Worm (Caenorhabditis elegans) whole organism, L1 larva: ENCODE results near the gene F14H3.5.

Experiments used
- C16A3.4 ChIP-seq: fragments of 150-350 bp; optimal IDR thresholded peaks from 2 replicates; lab custom pipeline; 2014; ENCODE audit warnings: missing biosample characterization, missing genetic modification characterization
- F16B12.6 ChIP-seq: fragments of 150-350 bp; optimal IDR thresholded peaks from 2 replicates; lab custom pipeline; 2014; ENCODE audit warnings: missing biosample characterization, missing genetic modification characterization
- Y116A8C.19 ChIP-seq: sonication (generic microtip); optimal IDR thresholded peaks from 2 replicates; lab custom pipeline; 2016; ENCODE audit warnings: missing compliant biosample characterization, missing genetic modification characterization, borderline replicate concordance
- blmp-1 ChIP-seq: fragments of 150-350 bp; optimal IDR thresholded peaks from 2 replicates; lab custom pipeline; 2014; ENCODE audit warnings: missing biosample characterization, missing genetic modification characterization
- ceh-82 ChIP-seq, 3 experiments: fragments of 150-350 bp in 1 of 3; sonication (generic microtip) in 2 of 3; optimal IDR thresholded peaks; 2 replicates each; lab custom pipeline; 2014 to 2017; ENCODE audit warnings: missing biosample characterization in 3 of 3, missing genetic modification characterization in 3 of 3
- ceh-88 ChIP-seq: fragments of 200-800 bp; sonication (Bioruptor generic); IDR thresholded peaks from 2 replicates; pipeline ENCODE4 v1.3.6; 2022; ENCODE audit warnings: missing genetic modification characterization, missing compliant biosample characterization
- ces-1 ChIP-seq: fragments of 150-350 bp; optimal IDR thresholded peaks from 2 replicates; lab custom pipeline; 2014; ENCODE audit warnings: missing biosample characterization, missing genetic modification reagents, missing genetic modification characterization
- dpl-1 ChIP-seq, 3 experiments: fragments of 150-350 bp in 2 of 3; sonication (generic microtip) in 1 of 3; optimal IDR thresholded peaks; 2 replicates each; lab custom pipeline; 2014 to 2017; ENCODE audit warnings: missing biosample characterization in 3 of 3, missing genetic modification characterization in 3 of 3, missing genetic modification reagents in 3 of 3
- efl-1 ChIP-seq, 4 experiments: fragments of 150-350 bp; optimal IDR thresholded peaks in 3 of 4; peaks in 1 of 4; 1 replicate in 1 of 4; 2 replicates in 3 of 4; lab custom pipeline; 2014; ENCODE audit warnings: missing biosample characterization in 2 of 4, missing genetic modification characterization in 2 of 4, missing genetic modification reagents in 2 of 4
- efl-3 ChIP-seq: fragments of 200-800 bp; sonication (Bioruptor generic); optimal IDR thresholded peaks from 2 replicates; lab custom pipeline; 2018; ENCODE audit warnings: mild to moderate bottlenecking, missing genetic modification characterization, missing compliant biosample characterization
- egl-27 ChIP-seq, 2 experiments: fragments of 150-350 bp in 1 of 2; sonication (generic microtip); optimal IDR thresholded peaks; 3 replicates each; lab custom pipeline; 2017 to 2018; ENCODE audit warnings: missing biosample characterization in 2 of 2, missing genetic modification characterization in 2 of 2, missing genetic modification reagents in 2 of 2
- elt-2 ChIP-seq: sonication (generic microtip); optimal IDR thresholded peaks from 2 replicates; lab custom pipeline; 2016; ENCODE audit warnings: missing genetic modification characterization, mild to moderate bottlenecking, inconsistent platforms, missing compliant biosample characterization, missing genetic modification reagents
- elt-3 ChIP-seq, 6 experiments: fragments of 150-350 bp in 1 of 6; sonication (generic microtip); optimal IDR thresholded peaks; 2 replicates each; lab custom pipeline; 2017 to 2018; ENCODE audit warnings: missing biosample characterization in 6 of 6, missing genetic modification characterization in 6 of 6, inconsistent platforms in 1 of 6
- fkh-10 ChIP-seq: sonication (generic microtip); optimal IDR thresholded peaks from 2 replicates; lab custom pipeline; 2017; ENCODE audit warnings: missing biosample characterization, missing genetic modification reagents, missing genetic modification characterization
- fkh-4 ChIP-seq: sonication (generic microtip); optimal IDR thresholded peaks from 2 replicates; lab custom pipeline; 2016; ENCODE audit warnings: missing compliant biosample characterization, missing genetic modification characterization, borderline replicate concordance
- fkh-8 ChIP-seq: sonication (generic microtip); optimal IDR thresholded peaks from 2 replicates; lab custom pipeline; 2016; ENCODE audit warnings: mild to moderate bottlenecking, missing genetic modification characterization, missing compliant biosample characterization
- fos-1 ChIP-seq: fragments of 150-350 bp; optimal IDR thresholded peaks from 2 replicates; lab custom pipeline; 2014; ENCODE audit warnings: missing biosample characterization, missing genetic modification characterization
- grh-1 ChIP-seq: fragments of 200-800 bp; sonication (Bioruptor generic); IDR thresholded peaks from 2 replicates; pipeline ENCODE4 v1.3.6; 2022; ENCODE audit warnings: missing genetic modification reagents, missing genetic modification characterization, missing compliant biosample characterization
- hlh-17 ChIP-seq: fragments of 200-800 bp; sonication (Bioruptor generic); optimal IDR thresholded peaks from 2 replicates; lab custom pipeline; 2018; ENCODE audit warnings: missing genetic modification characterization, mild to moderate bottlenecking, missing compliant biosample characterization, moderate library complexity, borderline replicate concordance
- irx-1 ChIP-seq: sonication (generic microtip); optimal IDR thresholded peaks from 2 replicates; lab custom pipeline; 2016; ENCODE audit warnings: missing genetic modification characterization, missing compliant biosample characterization
- lin-14 ChIP-seq: fragments of 200-800 bp; sonication (Bioruptor generic); optimal IDR thresholded peaks from 2 replicates; lab custom pipeline; 2018; ENCODE audit warnings: mild to moderate bottlenecking, missing genetic modification characterization, moderate library complexity, missing compliant biosample characterization
- lin-35 ChIP-seq, 2 experiments: fragments of 150-350 bp; optimal IDR thresholded peaks; 2 replicates each; lab custom pipeline; 2014; ENCODE audit warnings: missing biosample characterization in 2 of 2, missing genetic modification characterization in 2 of 2, missing genetic modification reagents in 2 of 2
- mdl-1 ChIP-seq, 2 experiments: fragments of 150-350 bp; optimal IDR thresholded peaks; 2 replicates each; lab custom pipeline; 2014 to 2017; ENCODE audit warnings: missing biosample characterization in 2 of 2, missing genetic modification characterization in 2 of 2, inconsistent platforms in 1 of 2
- mep-1 ChIP-seq: fragments of 150-350 bp; optimal IDR thresholded peaks from 2 replicates; lab custom pipeline; 2014; ENCODE audit warnings: missing biosample characterization, missing genetic modification characterization
- nhr-12 ChIP-seq: sonication (generic microtip); optimal IDR thresholded peaks from 2 replicates; lab custom pipeline; 2017; ENCODE audit warnings: missing biosample characterization, missing genetic modification characterization
- nhr-19 ChIP-seq: fragments of 200-800 bp; sonication (Bioruptor generic); conservative IDR thresholded peaks from 2 replicates; pipeline ENCODE4 v1.3.6; 2022; ENCODE audit warnings: missing genetic modification characterization, missing compliant biosample characterization
- nhr-20 ChIP-seq: sonication (generic microtip); optimal IDR thresholded peaks from 2 replicates; lab custom pipeline; 2016; ENCODE audit warnings: mild to moderate bottlenecking, missing genetic modification characterization, missing compliant biosample characterization
- nhr-47 ChIP-seq: sonication (generic microtip); optimal IDR thresholded peaks from 2 replicates; lab custom pipeline; 2016; ENCODE audit warnings: mild to moderate bottlenecking, missing genetic modification characterization, moderate library complexity, missing compliant biosample characterization
- nhr-71 ChIP-seq: sonication (generic microtip); optimal IDR thresholded peaks from 2 replicates; lab custom pipeline; 2016; ENCODE audit warnings: mild to moderate bottlenecking, missing genetic modification characterization, moderate library complexity, missing compliant biosample characterization
- nhr-76 ChIP-seq: sonication (generic microtip); optimal IDR thresholded peaks from 2 replicates; lab custom pipeline; 2017; ENCODE audit warnings: missing biosample characterization, missing genetic modification characterization
- nhr-84 ChIP-seq: sonication (generic microtip); optimal IDR thresholded peaks from 2 replicates; lab custom pipeline; 2017; ENCODE audit warnings: missing biosample characterization, missing genetic modification characterization
- nhr-85 ChIP-seq: sonication (generic microtip); peaks from one replicate; lab custom pipeline; 2016; ENCODE audit warnings: missing genetic modification characterization, inconsistent platforms, missing compliant biosample characterization
- nhr-90 ChIP-seq: sonication (generic microtip); optimal IDR thresholded peaks from 2 replicates; lab custom pipeline; 2016; ENCODE audit warnings: mild to moderate bottlenecking, missing genetic modification characterization, missing compliant biosample characterization; ENCODE audit not compliant: poor library complexity
- rnt-1 ChIP-seq: sonication (generic microtip); optimal IDR thresholded peaks from 2 replicates; lab custom pipeline; 2016; ENCODE audit warnings: mild to moderate bottlenecking, missing genetic modification characterization, moderate library complexity, missing compliant biosample characterization
- skn-1 ChIP-seq: fragments of 150-350 bp; optimal IDR thresholded peaks from 2 replicates; lab custom pipeline; 2014; ENCODE audit warnings: missing biosample characterization, missing genetic modification characterization
- snpc-4 ChIP-seq: fragments of 150-350 bp; optimal IDR thresholded peaks from 2 replicates; lab custom pipeline; 2014; ENCODE audit warnings: missing biosample characterization, missing genetic modification characterization
- snu-23 ChIP-seq: sonication (generic microtip); optimal IDR thresholded peaks from 2 replicates; lab custom pipeline; 2016; ENCODE audit warnings: missing genetic modification characterization, missing compliant biosample characterization
- sup-37 ChIP-seq: fragments of 200-800 bp; sonication (Bioruptor generic); optimal IDR thresholded peaks from 2 replicates; lab custom pipeline; 2018; ENCODE audit warnings: mild to moderate bottlenecking, missing genetic modification characterization, missing compliant biosample characterization
- swsn-7 ChIP-seq: sonication (generic microtip); optimal IDR thresholded peaks from 2 replicates; lab custom pipeline; 2016; ENCODE audit warnings: missing genetic modification characterization, missing compliant biosample characterization
- tbx-2 ChIP-seq: sonication (generic microtip); optimal IDR thresholded peaks from 2 replicates; lab custom pipeline; 2016; ENCODE audit warnings: missing genetic modification characterization, missing compliant biosample characterization
- unc-130 ChIP-seq: fragments of 150-350 bp; optimal IDR thresholded peaks from 2 replicates; lab custom pipeline; 2017; ENCODE audit warnings: missing biosample characterization, missing genetic modification characterization, inconsistent platforms
- unc-30 ChIP-seq: sonication (generic microtip); optimal IDR thresholded peaks from 2 replicates; lab custom pipeline; 2017; ENCODE audit warnings: missing biosample characterization, missing genetic modification characterization
- unc-86 ChIP-seq: sonication (generic microtip); optimal IDR thresholded peaks from 2 replicates; lab custom pipeline; 2016; ENCODE audit warnings: missing genetic modification characterization, missing compliant biosample characterization
- vab-15 ChIP-seq: sonication (generic microtip); optimal IDR thresholded peaks from 2 replicates; lab custom pipeline; 2017; ENCODE audit warnings: missing genotype, mild to moderate bottlenecking, missing genetic modification characterization, missing compliant biosample characterization
- xbp-1 ChIP-seq: sonication (generic microtip); optimal IDR thresholded peaks from 2 replicates; lab custom pipeline; 2016; ENCODE audit warnings: missing genetic modification characterization, missing compliant biosample characterization
- zip-4 ChIP-seq: fragments of 200-800 bp; sonication (Bioruptor generic); optimal IDR thresholded peaks from 2 replicates; lab custom pipeline; 2018; ENCODE audit warnings: mild to moderate bottlenecking, missing genetic modification characterization, moderate library complexity, missing compliant biosample characterization
- ztf-11 ChIP-seq, 2 experiments: sonication (generic microtip); optimal IDR thresholded peaks; 2 replicates each; lab custom pipeline; 2016 to 2017; ENCODE audit warnings: missing genetic modification characterization in 2 of 2, missing biosample characterization in 1 of 2, missing compliant biosample characterization in 1 of 2
- ztf-4 ChIP-seq: fragments of 150-350 bp; optimal IDR thresholded peaks from 2 replicates; lab custom pipeline; 2014; ENCODE audit warnings: missing biosample characterization, missing genetic modification characterization

F14H3.5 gene

ce11 chrV:16041412-16041811 is 15.4 kb downstream of the F14H3.5 start (continued):
- TF ChIP-seq ztf-4 (no peak), unc-130 (tag; lab: Kevin White, UChicago) (no peak), fkh-10 (no peak), Y116A8C.19 (no peak), nhr-19 (GFP tag; lab: Robert Waterston, UW) (no peak), unc-30 (tag; lab: Kevin White, UChicago) (no peak), mdl-1 (tag; optimal IDR thresholded peaks at IDR 0.05; lab: Kevin White, UChicago) (no peak), snu-23 (GFP tag; lab: Kevin White, UChicago) (no peak), nhr-20 (tag; lab: Kevin White, UChicago) (no peak), elt-3 (tag; optimal IDR thresholded peaks at IDR 0.05; lab: Kevin White, UChicago) (no peak), nhr-84 (no peak), ceh-88 (no peak), egl-27 (tag; optimal IDR thresholded peaks at IDR 0.05; lab: Kevin White, UChicago) (no peak), xbp-1 (tag; lab: Kevin White, UChicago) (peak; percentile 23), lin-35 (GFP tag; optimal IDR thresholded peaks at IDR 0.05; lab: Kevin White, UChicago) (no peak), sup-37 (GFP tag; lab: Kevin White, UChicago) (no peak), skn-1 (tag; lab: Kevin White, UChicago) (no peak), ztf-11 (tag; optimal IDR thresholded peaks at IDR 0.05; lab: Kevin White, UChicago) (no peak), hlh-17 (no peak), nhr-76 (tag; lab: Kevin White, UChicago) (no peak), fkh-4 (tag; lab: Kevin White, UChicago) (no peak), ceh-82 (tag; optimal IDR thresholded peaks at IDR 0.05; lab: Kevin White, UChicago) (no peak), fkh-8 (tag; lab: Kevin White, UChicago) (no peak), unc-86 (tag; lab: Kevin White, UChicago) (no peak), irx-1 (no peak), snpc-4 (tag; lab: Kevin White, UChicago) (no peak), C16A3.4 (tag; lab: Kevin White, UChicago) (no peak), vab-15 (no peak), F16B12.6 (tag; lab: Kevin White, UChicago) (no peak), tbx-2 (no peak), fos-1 (tag; lab: Kevin White, UChicago) (no peak), nhr-12 (tag; lab: Kevin White, UChicago) (no peak), elt-2 (tag; lab: Kevin White, UChicago) (no peak), ces-1 (GFP tag; lab: Kevin White, UChicago) (no peak), zip-4 (no peak), dpl-1 (GFP tag; optimal IDR thresholded peaks at IDR 0.05; lab: Kevin White, UChicago) (peak; percentile 18 to 35 (median 19))
- TF ChIP-seq, all 84 proteins: peak for 9

ce11 chrV:16040140-16040827 is 16.6 kb downstream of the F14H3.5 start, which contains the start of the genes his-4 and his-3:
TSS of gene his-4 (minus strand) at chrV:16040515.
TSS of gene his-3 (plus strand) at chrV:16040808.
- TF ChIP-seq lin-14 (GFP tag; lab: Kevin White, UChicago) (peak; percentile 79), xbp-1 (tag; lab: Kevin White, UChicago) (peak; percentile 38), swsn-7 (tag; lab: Kevin White, UChicago) (peak; percentile 76), nhr-90 (tag; lab: Kevin White, UChicago) (peak; percentile 76), nhr-71 (tag; lab: Kevin White, UChicago) (peak; percentile 69), nhr-19 (GFP tag; lab: Robert Waterston, UW) (peak; percentile 18; the same call in 1 of the 2 replicates), C16A3.4 (tag; lab: Kevin White, UChicago) (peak; percentile 15), dpl-1 (GFP tag; optimal IDR thresholded peaks at IDR 0.05; lab: Kevin White, UChicago) (peak in 1 of 3 experiments; percentile 23), mep-1 (tag; lab: Kevin White, UChicago) (peak; percentile 30), rnt-1 (tag; lab: Kevin White, UChicago) (peak; percentile 27), nhr-20 (tag; lab: Kevin White, UChicago) (peak; percentile 69), nhr-47 (tag; lab: Kevin White, UChicago) (peak; percentile 56), ztf-11 (tag; optimal IDR thresholded peaks at IDR 0.05; lab: Kevin White, UChicago) (peak in 1 of 2 experiments; percentile 92), grh-1 (GFP tag; lab: Robert Waterston, UW) (peak; percentile 78), unc-86 (tag; lab: Kevin White, UChicago) (peak; percentile 43), ztf-4 (peak; percentile 35), snu-23 (GFP tag; lab: Kevin White, UChicago) (peak; percentile 54), efl-1 (optimal IDR thresholded peaks at IDR 0.05; lab: Kevin White, UChicago) (peak; percentile 25 to 52), efl-1 (GFP tag; optimal IDR thresholded peaks at IDR 0.05 in 1 of 2; lab: Kevin White, UChicago) (peak in 1 of 2 experiments; percentile 29), lin-35 (GFP tag; optimal IDR thresholded peaks at IDR 0.05; lab: Kevin White, UChicago) (peak in 1 of 2 experiments; percentile 7), efl-3 (GFP tag; lab: Kevin White, UChicago) (peak; percentile 60), blmp-1 (peak; percentile 15), tbx-2 (peak; percentile 20), nhr-85 (tag; lab: Kevin White, UChicago) (peak; percentile 90)
